Fruit fly (Drosophila melanogaster) whole organism, embryonic: ENCODE measurements around the gene blp.

ENCODE experiments used
- Ada2b ChIP-seq: fragments of 200-800 bp; sonication (Bioruptor generic); IDR thresholded peaks from 2 replicates; pipeline ENCODE4 v1.3.6; 2022; ENCODE audit warnings: missing biosample characterization, missing genetic modification characterization
- Adf1 ChIP-seq: fragments of 200-800 bp; sonication (Bioruptor generic); IDR thresholded peaks from 2 replicates; pipeline ENCODE4 v1.3.6; 2022; ENCODE audit warnings: missing biosample characterization, missing genetic modification characterization
- B-H2 ChIP-seq: fragments of 200-800 bp; sonication (Bioruptor generic); optimal IDR thresholded peaks from 2 replicates; lab custom pipeline; 2018; ENCODE audit warnings: missing biosample characterization, mild to moderate bottlenecking, missing genetic modification characterization
- BEAF-32 ChIP-seq: fragments of 200-800 bp; sonication (Bioruptor generic); optimal IDR thresholded peaks from 3 replicates; lab custom pipeline; 2017; ENCODE audit warnings: missing biosample characterization, missing genetic modification characterization, mild to moderate bottlenecking, moderate library complexity, missing genetic modification reagents
- CG11085 ChIP-seq: fragments of 200-800 bp; sonication (Bioruptor generic); IDR thresholded peaks from 2 replicates; pipeline ENCODE4 v1.3.6; 2022; ENCODE audit warnings: missing biosample characterization, missing genetic modification characterization
- CG12071 ChIP-seq: fragments of 200-800 bp; sonication (Bioruptor generic); optimal IDR thresholded peaks from 3 replicates; lab custom pipeline; 2018; ENCODE audit warnings: missing biosample characterization, mild to moderate bottlenecking, missing genetic modification characterization
- CG13894 ChIP-seq: fragments of 200-800 bp; sonication (Bioruptor generic); optimal IDR thresholded peaks from 3 replicates; lab custom pipeline; 2018; ENCODE audit warnings: missing biosample characterization, mild to moderate bottlenecking, missing genetic modification characterization, moderate library complexity
- CG14667 ChIP-seq: fragments of 200-800 bp; sonication (Bioruptor generic); IDR thresholded peaks from 2 replicates; pipeline ENCODE4 v1.3.6; 2022; ENCODE audit warnings: missing biosample characterization, missing genetic modification characterization
- CG14965 ChIP-seq: fragments of 200-800 bp; sonication (Bioruptor generic); optimal IDR thresholded peaks from 2 replicates; lab custom pipeline; 2016; ENCODE audit warnings: missing biosample characterization, missing genetic modification characterization, borderline replicate concordance
- CG15011 ChIP-seq: fragments of 200-800 bp; sonication (Bioruptor generic); optimal IDR thresholded peaks from 3 replicates; lab custom pipeline; 2018; ENCODE audit warnings: missing biosample characterization, mild to moderate bottlenecking, missing genetic modification characterization
- CG15479 ChIP-seq: fragments of 200-800 bp; sonication (Bioruptor generic); optimal IDR thresholded peaks from 3 replicates; lab custom pipeline; 2019; ENCODE audit warnings: missing biosample characterization, mild to moderate bottlenecking, missing genetic modification characterization, moderate library complexity
- CG15601 ChIP-seq: fragments of 200-800 bp; sonication (Bioruptor generic); optimal IDR thresholded peaks from 3 replicates; lab custom pipeline; 2019; ENCODE audit warnings: missing biosample characterization, mild to moderate bottlenecking, missing genetic modification characterization, moderate library complexity
- CG17359 ChIP-seq: fragments of 200-800 bp; sonication (Bioruptor generic); optimal IDR thresholded peaks from 3 replicates; lab custom pipeline; 2018; ENCODE audit warnings: missing biosample characterization, mild to moderate bottlenecking, missing genetic modification characterization, moderate library complexity
- CG34376 ChIP-seq: fragments of 200-800 bp; sonication (Bioruptor generic); optimal IDR thresholded peaks from 2 replicates; lab custom pipeline; 2018; ENCODE audit warnings: missing biosample characterization, mild to moderate bottlenecking, missing genetic modification characterization
- CG3838 ChIP-seq: fragments of 200-800 bp; sonication (Bioruptor generic); optimal IDR thresholded peaks from 3 replicates; lab custom pipeline; 2016; ENCODE audit warnings: missing biosample characterization, missing genetic modification characterization
- CG4404 ChIP-seq: fragments of 200-800 bp; sonication (Bioruptor generic); IDR thresholded peaks from 2 replicates; pipeline ENCODE4 v1.3.6; 2022; ENCODE audit warnings: missing biosample characterization, missing genetic modification characterization
- CG5245 ChIP-seq: fragments of 200-800 bp; sonication (Bioruptor generic); optimal IDR thresholded peaks from 3 replicates; lab custom pipeline; 2016; ENCODE audit warnings: missing biosample characterization, missing genetic modification characterization
- CG7928 ChIP-seq: fragments of 200-800 bp; sonication (Bioruptor generic); optimal IDR thresholded peaks from 2 replicates; lab custom pipeline; 2017; ENCODE audit warnings: missing biosample characterization, mild to moderate bottlenecking, missing genetic modification characterization
- CTCF ChIP-seq: fragments of 200-800 bp; sonication (Bioruptor generic); optimal IDR thresholded peaks from 2 replicates; lab custom pipeline; 2017; ENCODE audit warnings: missing biosample characterization, mild to moderate bottlenecking, missing genetic modification characterization, moderate library complexity
- Dbx ChIP-seq: fragments of 200-800 bp; sonication (Bioruptor generic); IDR thresholded peaks from 3 replicates; pipeline ENCODE4 v1.3.6; 2022; ENCODE audit warnings: missing biosample characterization, missing genetic modification characterization
- Deaf1 ChIP-seq: fragments of 200-800 bp; optimal IDR thresholded peaks from 3 replicates; lab custom pipeline; 2019; ENCODE audit warnings: missing biosample characterization, mild to moderate bottlenecking, missing genetic modification characterization, moderate library complexity
- Hr78 ChIP-seq, 2 experiments: fragments of 200-800 bp in 1 of 2; fragments of >200 bp in 1 of 2; sonication (Bioruptor generic) in 1 of 2; optimal IDR thresholded peaks; 2 replicates each; lab custom pipeline; 2017 to 2019; ENCODE audit warnings: missing biosample characterization in 2 of 2, missing genetic modification characterization in 2 of 2, mild to moderate bottlenecking in 1 of 2, moderate library complexity in 1 of 2
- Kr ChIP-seq: fragments of 200-800 bp; sonication (Bioruptor generic); optimal IDR thresholded peaks from 2 replicates; lab custom pipeline; 2017; ENCODE audit warnings: missing biosample characterization, mild to moderate bottlenecking, missing genetic modification characterization
- MBD-R2 ChIP-seq: fragments of 200-800 bp; sonication (Bioruptor generic); IDR thresholded peaks from 2 replicates; pipeline ENCODE4 v1.3.6; 2022; ENCODE audit warnings: missing biosample characterization, missing genetic modification characterization
- Mad ChIP-seq: fragments of 200-800 bp; sonication (Bioruptor generic); optimal IDR thresholded peaks from 2 replicates; lab custom pipeline; 2016; ENCODE audit warnings: missing biosample characterization, missing genetic modification characterization
- Med ChIP-seq: fragments of 200-800 bp; sonication (Bioruptor generic); peaks from one replicate; lab custom pipeline; 2016; ENCODE audit warnings: missing biosample characterization, missing genetic modification characterization, mild to moderate bottlenecking, inconsistent platforms, moderate library complexity
- Nf-YB ChIP-seq: fragments of 200-800 bp; sonication (Bioruptor generic); optimal IDR thresholded peaks from 3 replicates; lab custom pipeline; 2019; ENCODE audit warnings: missing biosample characterization, mild to moderate bottlenecking, missing genetic modification characterization, moderate library complexity
- Taf1 ChIP-seq: fragments of 200-800 bp; sonication (Bioruptor generic); IDR thresholded peaks from 2 replicates; pipeline ENCODE4 v1.3.6; 2022; ENCODE audit warnings: missing biosample characterization, missing genetic modification characterization
- abd-A ChIP-seq: fragments of 200-800 bp; sonication (Bioruptor generic); optimal IDR thresholded peaks from 3 replicates; lab custom pipeline; 2019; ENCODE audit warnings: missing biosample characterization, mild to moderate bottlenecking, missing genetic modification characterization, moderate library complexity
- dimm ChIP-seq: fragments of 200-800 bp; sonication (Bioruptor generic); IDR thresholded peaks from 2 replicates; pipeline ENCODE4 v1.3.6; 2022; ENCODE audit warnings: missing biosample characterization, missing genetic modification characterization
- dmrt11E ChIP-seq: fragments of 200-800 bp; sonication (Bioruptor generic); optimal IDR thresholded peaks from 3 replicates; lab custom pipeline; 2018; ENCODE audit warnings: missing biosample characterization, mild to moderate bottlenecking, missing genetic modification characterization, moderate library complexity
- eve ChIP-seq, 2 experiments: fragments of >200 bp; optimal IDR thresholded peaks; 2 replicates each; lab custom pipeline; 2017; ENCODE audit warnings: missing biosample characterization in 2 of 2, missing genetic modification characterization in 2 of 2
- fd96Cb ChIP-seq: fragments of 200-800 bp; sonication (Bioruptor generic); optimal IDR thresholded peaks from 2 replicates; lab custom pipeline; 2018; ENCODE audit warnings: missing biosample characterization, mild to moderate bottlenecking, missing genetic modification characterization, moderate library complexity
- gce ChIP-seq: fragments of 200-800 bp; sonication (Bioruptor generic); IDR thresholded peaks from 3 replicates; pipeline ENCODE4 v1.3.6; 2022; ENCODE audit warnings: missing biosample characterization, missing genetic modification characterization
- gcm2 ChIP-seq: fragments of 200-800 bp; sonication (Bioruptor generic); optimal IDR thresholded peaks from 2 replicates; lab custom pipeline; 2016; ENCODE audit warnings: missing biosample characterization, missing genetic modification characterization
- grau ChIP-seq: fragments of 200-800 bp; optimal IDR thresholded peaks from 3 replicates; lab custom pipeline; 2019; ENCODE audit warnings: missing biosample characterization, mild to moderate bottlenecking, missing genetic modification characterization, moderate library complexity
- h ChIP-seq: fragments of >200 bp; optimal IDR thresholded peaks from 2 replicates; lab custom pipeline; 2017
- hbn ChIP-seq: fragments of 200-800 bp; sonication (Bioruptor generic); IDR thresholded peaks from 2 replicates; pipeline ENCODE4 v1.3.6; 2022; ENCODE audit warnings: missing biosample characterization, missing genetic modification characterization; ENCODE audit not compliant: partially characterized antibody
- ken ChIP-seq: fragments of 200-800 bp; sonication (Bioruptor generic); IDR thresholded peaks from 3 replicates; pipeline ENCODE4 v1.3.6; 2022; ENCODE audit warnings: missing biosample characterization, missing genetic modification characterization
- kni ChIP-seq: fragments of 200-800 bp; sonication (Bioruptor generic); optimal IDR thresholded peaks from 3 replicates; lab custom pipeline; 2017; ENCODE audit warnings: mild to moderate bottlenecking, missing biosample characterization, missing genetic modification reagents, missing genetic modification characterization
- knrl ChIP-seq: fragments of 200-800 bp; sonication (Bioruptor generic); IDR thresholded peaks from 3 replicates; pipeline ENCODE4 v1.3.6; 2022; ENCODE audit warnings: missing biosample characterization, missing genetic modification characterization; ENCODE audit not compliant: partially characterized antibody
- onecut ChIP-seq: fragments of 200-800 bp; sonication (Bioruptor generic); IDR thresholded peaks from 2 replicates; pipeline ENCODE4 v1.3.6; 2022; ENCODE audit warnings: missing biosample characterization, missing genetic modification characterization
- pzg ChIP-seq: fragments of 200-800 bp; sonication (Bioruptor generic); optimal IDR thresholded peaks from 3 replicates; lab custom pipeline; 2018; ENCODE audit warnings: missing biosample characterization, mild to moderate bottlenecking, missing genetic modification characterization, moderate library complexity
- scrt ChIP-seq: fragments of 200-800 bp; sonication (Bioruptor generic); optimal IDR thresholded peaks from 2 replicates; lab custom pipeline; 2018; ENCODE audit warnings: missing biosample characterization, mild to moderate bottlenecking, missing genetic modification characterization, moderate library complexity
- sens-2 ChIP-seq: fragments of 200-800 bp; sonication (Bioruptor generic); IDR thresholded peaks from 2 replicates; pipeline ENCODE4 v1.3.6; 2022; ENCODE audit warnings: missing biosample characterization, missing genetic modification characterization
- shn ChIP-seq: fragments of 200-800 bp; sonication (Bioruptor generic); optimal IDR thresholded peaks from 3 replicates; lab custom pipeline; 2016; ENCODE audit warnings: missing biosample characterization, missing genetic modification characterization
- tll ChIP-seq, 2 experiments: fragments of 200-800 bp in 1 of 2; fragments of >200 bp in 1 of 2; sonication (Bioruptor generic) in 1 of 2; optimal IDR thresholded peaks; 2 replicates each; lab custom pipeline; 2017 to 2019; ENCODE audit warnings: missing biosample characterization in 2 of 2, missing genetic modification characterization in 2 of 2, mild to moderate bottlenecking in 1 of 2, moderate library complexity in 1 of 2
- trem ChIP-seq: fragments of 200-800 bp; optimal IDR thresholded peaks from 3 replicates; lab custom pipeline; 2019; ENCODE audit warnings: missing biosample characterization, mild to moderate bottlenecking, missing genetic modification characterization, moderate library complexity
- trh ChIP-seq: fragments of 200-800 bp; sonication (Bioruptor generic); optimal IDR thresholded peaks from 2 replicates; lab custom pipeline; 2016; ENCODE audit warnings: missing biosample characterization, missing genetic modification characterization
- twi ChIP-seq: fragments of 200-800 bp; optimal IDR thresholded peaks from 2 replicates; lab custom pipeline; 2019; ENCODE audit warnings: missing biosample characterization, mild to moderate bottlenecking, missing genetic modification characterization, moderate library complexity

Gene blp

dm6 chr3R:15937708-15938107 is 4.1 kb downstream of the blp start (continued):
- peak; percentile 65 for TF ChIP-seq Deaf1
- TF ChIP-seq onecut: peak; percentile 96
- peak; percentile 63 for TF ChIP-seq Med (GFP tag; lab: Kevin White, UChicago)
- TF ChIP-seq twi (tag; lab: Kevin White, UChicago): no peak
- no peak for TF ChIP-seq dmrt11E (tag; lab: Kevin White, UChicago)
- no peak for TF ChIP-seq pzg (GFP tag; lab: Kevin White, UChicago)
- TF ChIP-seq B-H2 (GFP tag; lab: Kevin White, UChicago): no peak
- no peak for TF ChIP-seq kni (GFP tag; lab: Kevin White, UChicago)
- no peak for TF ChIP-seq trem (tag; lab: Kevin White, UChicago)
- no peak for TF ChIP-seq fd96Cb
- peak; percentile 46 for TF ChIP-seq abd-A (tag; lab: Kevin White, UChicago)
- no peak for TF ChIP-seq Ada2b (GFP tag; lab: Robert Waterston, UW)

dm6 chr3R:15947605-15948004 is 14.0 kb downstream of the blp start:
- 0 out of 2 replicates have a peak, but pooled peaks have one; percentile 26 for TF ChIP-seq CG4404
- TF ChIP-seq shn (GFP tag; lab: Kevin White, UChicago): no peak
- TF ChIP-seq tll (GFP tag; optimal IDR thresholded peaks at IDR 0.05; lab: Kevin White, UChicago): no peak
- no peak for TF ChIP-seq CG3838 (GFP tag; lab: Kevin White, UChicago)
- no peak for TF ChIP-seq CG7928
- TF ChIP-seq CG34376 (GFP tag; lab: Kevin White, UChicago): no peak
- TF ChIP-seq CG15479 (GFP tag; lab: Kevin White, UChicago): no peak
- 0 out of 2 replicates have a peak, but pooled peaks have one; percentile 13 for TF ChIP-seq CG11085 (GFP tag; lab: Robert Waterston, UW)
- no peak for TF ChIP-seq CG12071 (GFP tag; lab: Kevin White, UChicago)
- no peak for TF ChIP-seq CG5245 (GFP tag; lab: Kevin White, UChicago)
- no peak for TF ChIP-seq gcm2
- TF ChIP-seq eve (GFP tag; optimal IDR thresholded peaks at IDR 0.05; lab: Kevin White, UChicago): no peak
- no peak for TF ChIP-seq CG15011 (GFP tag; lab: Kevin White, UChicago)
- TF ChIP-seq trh (GFP tag; lab: Kevin White, UChicago): no peak
- TF ChIP-seq BEAF-32 (GFP tag; lab: Kevin White, UChicago): no peak
- no peak for TF ChIP-seq Adf1
- peak; percentile 27; the same call in 1 of the 2 replicates for TF ChIP-seq MBD-R2 (GFP tag; lab: Robert Waterston, UW)
- no peak for TF ChIP-seq CTCF (GFP tag; lab: Kevin White, UChicago)
- TF ChIP-seq grau (tag; lab: Kevin White, UChicago): no peak
- TF ChIP-seq ken (GFP tag; lab: Robert Waterston, UW): no peak
- TF ChIP-seq Taf1: no peak
- TF ChIP-seq gce: no peak
- no peak for TF ChIP-seq knrl (GFP tag; lab: Robert Waterston, UW)
- no peak for TF ChIP-seq Mad (GFP tag; lab: Kevin White, UChicago)
- TF ChIP-seq CG14667 (GFP tag; lab: Robert Waterston, UW): no peak
- no peak for TF ChIP-seq sens-2 (GFP tag; lab: Robert Waterston, UW)
- no peak for TF ChIP-seq h (lab: Kevin White, UChicago)
- no peak for TF ChIP-seq CG17359 (tag; lab: Kevin White, UChicago)
- no peak for TF ChIP-seq hbn (GFP tag; lab: Robert Waterston, UW)
- no peak for TF ChIP-seq Nf-YB
- peak; percentile 57; the same call in 1 of the 3 replicates for TF ChIP-seq Dbx (GFP tag; lab: Robert Waterston, UW)
- TF ChIP-seq CG13894 (tag; lab: Kevin White, UChicago): peak; percentile 8
- TF ChIP-seq Kr (GFP tag; lab: Kevin White, UChicago): no peak
- TF ChIP-seq scrt (GFP tag; lab: Kevin White, UChicago): peak; percentile 47
- TF ChIP-seq Hr78 (GFP tag; optimal IDR thresholded peaks at IDR 0.05; lab: Kevin White, UChicago): no peak
- TF ChIP-seq dimm (GFP tag; lab: Robert Waterston, UW): no peak
- TF ChIP-seq CG15601 (tag; lab: Kevin White, UChicago): no peak
- no peak for TF ChIP-seq CG14965 (GFP tag; lab: Kevin White, UChicago)
